Worm (Caenorhabditis elegans) whole organism, L4/young adult: ENCODE measurements around the gene Y50E8A.10.

ENCODE experiments used
- W03F9.2 ChIP-seq: fragments of 150-350 bp; optimal IDR thresholded peaks from 2 replicates; lab custom pipeline; 2014; ENCODE audit warnings: missing biosample characterization, missing genetic modification characterization
- dao-5 ChIP-seq: sonication (generic microtip); optimal IDR thresholded peaks from 2 replicates; lab custom pipeline; 2016; ENCODE audit warnings: missing genotype, missing genetic modification characterization, moderate library complexity, missing compliant biosample characterization
- him-1 ChIP-seq: sonication (generic microtip); optimal IDR thresholded peaks from 2 replicates; lab custom pipeline; 2016; ENCODE audit warnings: missing genotype, missing genetic modification reagents, missing genetic modification characterization, missing compliant biosample characterization

DNA sequence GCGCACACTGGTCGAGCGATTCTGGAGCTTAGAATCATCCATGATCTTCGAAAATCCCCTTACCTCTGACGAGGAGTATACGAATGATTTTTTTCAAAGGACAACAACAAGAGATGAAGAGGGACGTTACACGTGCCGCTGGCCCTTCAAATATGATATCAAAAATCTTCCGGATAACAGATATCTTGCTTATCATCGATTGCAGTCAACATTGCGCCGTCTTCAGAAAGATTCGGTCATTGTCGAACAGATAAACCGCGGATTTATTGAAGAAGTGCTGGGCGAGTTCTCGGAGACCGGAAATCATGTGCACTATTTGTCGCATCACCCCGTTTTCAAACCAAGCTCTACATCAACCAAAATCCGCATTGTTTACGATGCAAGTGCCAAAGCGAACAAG, 17.2 kb upstream of the Y50E8A.10 start:
- TF ChIP-seq W03F9.2 (tag; lab: Kevin White, UChicago) (no peak), dao-5 (no peak), him-1 (tag; lab: Kevin White, UChicago) (no peak)
